Worm (Caenorhabditis elegans) whole organism, midembryonic: ENCODE data around the gene sra-6.

Experiments used
- cog-1 ChIP-seq: sonication (generic microtip); optimal IDR thresholded peaks from 2 replicates; lab custom pipeline; 2016; ENCODE audit warnings: missing genetic modification characterization, missing compliant biosample characterization
- flt-1 ChIP-seq: fragments of 200-800 bp; sonication (Bioruptor generic); IDR thresholded peaks from 2 replicates; pipeline ENCODE4 v1.3.6; 2022; ENCODE audit warnings: missing genetic modification characterization, missing compliant biosample characterization
- klf-2 ChIP-seq: fragments of 200-800 bp; sonication (Bioruptor generic); conservative IDR thresholded peaks from 2 replicates; pipeline ENCODE4 v1.3.6; 2022; ENCODE audit warnings: missing genetic modification reagents, missing genetic modification characterization, missing compliant biosample characterization
- med-1 ChIP-seq: sonication (generic microtip); optimal IDR thresholded peaks from 2 replicates; lab custom pipeline; 2017; ENCODE audit warnings: missing genetic modification characterization, mild to moderate bottlenecking, missing compliant biosample characterization, antibody characterized with exemption, missing genetic modification reagents; ENCODE audit not compliant: insufficient read depth
- ref-1 ChIP-seq: fragments of 200-800 bp; sonication (Bioruptor generic); conservative IDR thresholded peaks from 2 replicates; pipeline ENCODE4 v1.3.6; 2022; ENCODE audit warnings: missing genetic modification reagents, missing genetic modification characterization, missing compliant biosample characterization
- tab-1 ChIP-seq: fragments of 200-800 bp; sonication (Bioruptor generic); IDR thresholded peaks from 2 replicates; pipeline ENCODE4 v1.3.6; 2022; ENCODE audit warnings: missing genetic modification characterization, missing compliant biosample characterization
- ztf-23 ChIP-seq: fragments of 200-800 bp; sonication (Bioruptor generic); IDR thresholded peaks from 2 replicates; pipeline ENCODE4 v1.3.6; 2022; ENCODE audit warnings: missing genetic modification reagents, missing genetic modification characterization, missing compliant biosample characterization
- ztf-29 ChIP-seq: fragments of 200-800 bp; sonication (Bioruptor generic); IDR thresholded peaks from 2 replicates; pipeline ENCODE4 v1.3.6; 2022; ENCODE audit warnings: missing genetic modification reagents, missing genetic modification characterization, missing compliant biosample characterization

DNA sequence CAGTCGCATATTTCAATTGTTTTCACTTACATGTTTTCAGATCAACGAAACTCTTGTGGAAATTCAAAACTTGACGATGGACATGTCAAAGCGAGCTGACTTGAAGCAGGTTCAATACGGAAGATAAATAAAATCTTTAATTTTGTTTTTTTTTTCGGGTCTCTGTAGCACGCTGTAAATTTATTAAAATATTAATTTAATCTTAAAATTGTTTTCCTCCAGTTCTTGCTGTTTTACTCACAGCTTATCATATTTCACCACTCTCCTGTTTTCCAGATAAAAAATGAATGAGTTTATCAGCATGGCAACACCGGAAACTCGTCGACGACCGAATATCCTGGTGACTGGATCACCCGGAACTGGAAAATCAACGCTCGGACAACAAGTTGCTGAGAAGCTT is 45.8 kb upstream of the sra-6 start, which contains the start of gene E02H1.6:
- no peak for TF ChIP-seq tab-1
- no peak for TF ChIP-seq klf-2 (GFP tag; lab: Robert Waterston, UW)
- no peak for TF ChIP-seq ztf-29 (GFP tag; lab: Robert Waterston, UW)
- no peak for TF ChIP-seq ref-1 (GFP tag; lab: Robert Waterston, UW)
- no peak for TF ChIP-seq cog-1 (tag; lab: Kevin White, UChicago)
- TF ChIP-seq flt-1 (GFP tag; lab: Robert Waterston, UW), result no peak
- no peak for TF ChIP-seq med-1 (GFP tag; lab: Kevin White, UChicago)
- no peak for TF ChIP-seq ztf-23 (GFP tag; lab: Robert Waterston, UW)
